Worm (Caenorhabditis elegans) whole organism, young adult: Measurements from ENCODE around the gene R09H3.3.
"Not testable (repeated sequence)": the region's sequence is repeated elsewhere in the genome, so short reads cannot be mapped to it uniquely, and the experiment has no call there.

Source experiments
- B0019.2 ChIP-seq: fragments of 200-800 bp; sonication (Bioruptor generic); conservative IDR thresholded peaks from 2 replicates; pipeline ENCODE4 v1.3.6; 2022; ENCODE audit warnings: missing genetic modification reagents, missing genetic modification characterization, missing compliant biosample characterization
- B0261.1 ChIP-seq: sonication (generic microtip); optimal IDR thresholded peaks from 2 replicates; lab custom pipeline; 2016; ENCODE audit warnings: mild to moderate bottlenecking, missing genetic modification characterization, moderate library complexity, missing compliant biosample characterization
- B0336.3 ChIP-seq: fragments of 200-800 bp; sonication (Bioruptor generic); IDR thresholded peaks from 2 replicates; pipeline ENCODE4 v1.3.6; 2022; ENCODE audit warnings: missing genetic modification characterization, missing compliant biosample characterization
- D2030.7 ChIP-seq: fragments of 200-800 bp; sonication (Bioruptor generic); IDR thresholded peaks from 2 replicates; pipeline ENCODE4 v1.3.6; 2022; ENCODE audit warnings: missing genetic modification reagents, missing genetic modification characterization, missing compliant biosample characterization
- F10E7.11 ChIP-seq: sonication (generic microtip); optimal IDR thresholded peaks from 2 replicates; lab custom pipeline; 2017; ENCODE audit warnings: mild to moderate bottlenecking, missing genetic modification characterization, moderate library complexity, missing compliant biosample characterization
- F23B12.7 ChIP-seq: sonication (generic microtip); optimal IDR thresholded peaks from 2 replicates; lab custom pipeline; 2017; ENCODE audit warnings: missing genetic modification characterization, mild to moderate bottlenecking, missing compliant biosample characterization, antibody characterized with exemption, moderate library complexity; ENCODE audit not compliant: insufficient read depth
- F39B2.1 ChIP-seq: fragments of 200-800 bp; sonication (Bioruptor generic); IDR thresholded peaks from 2 replicates; pipeline ENCODE4 v1.3.6; 2022; ENCODE audit warnings: missing genetic modification reagents, missing genetic modification characterization, missing compliant biosample characterization
- T26A5.8 ChIP-seq: sonication (generic microtip); optimal IDR thresholded peaks from 2 replicates; lab custom pipeline; 2016; ENCODE audit warnings: missing genetic modification characterization, missing compliant biosample characterization
- akir-1 ChIP-seq: fragments of 200-800 bp; sonication (Bioruptor generic); optimal IDR thresholded peaks from 2 replicates; lab custom pipeline; 2018; ENCODE audit warnings: mild to moderate bottlenecking, missing genetic modification characterization, moderate library complexity, missing compliant biosample characterization
- ama-1 ChIP-seq, 3 experiments: fragments of 150-350 bp in 1 of 3; sonication (generic microtip) in 2 of 3; optimal IDR thresholded peaks; 2 replicates each; lab custom pipeline; 2014 to 2018; ENCODE audit warnings: missing biosample characterization in 2 of 3, missing genetic modification characterization in 2 of 3, missing genetic modification reagents in 2 of 3
- athp-1 ChIP-seq: sonication (generic microtip); optimal IDR thresholded peaks from 2 replicates; lab custom pipeline; 2017; ENCODE audit warnings: mild to moderate bottlenecking, missing genetic modification characterization, missing compliant biosample characterization
- ceh-40 ChIP-seq: fragments of 200-800 bp; sonication (Bioruptor generic); IDR thresholded peaks from 2 replicates; pipeline ENCODE4 v1.3.6; 2022; ENCODE audit warnings: missing genetic modification characterization, missing compliant biosample characterization
- ceh-91 ChIP-seq: fragments of 200-800 bp; sonication (Bioruptor generic); IDR thresholded peaks from 2 replicates; pipeline ENCODE4 v1.3.6; 2022; ENCODE audit warnings: missing genetic modification reagents, missing genetic modification characterization, missing compliant biosample characterization
- die-1 ChIP-seq: sonication (generic microtip); optimal IDR thresholded peaks from 2 replicates; lab custom pipeline; 2016; ENCODE audit warnings: missing genotype, mild to moderate bottlenecking, missing genetic modification characterization, missing compliant biosample characterization
- dox-1 ChIP-seq: fragments of 200-800 bp; sonication (Bioruptor generic); IDR thresholded peaks from 2 replicates; pipeline ENCODE4 v1.3.6; 2022; ENCODE audit warnings: missing genetic modification reagents, missing genetic modification characterization, missing compliant biosample characterization
- efl-1 ChIP-seq: fragments of 150-350 bp; optimal IDR thresholded peaks from 2 replicates; lab custom pipeline; 2014; ENCODE audit warnings: missing biosample characterization, missing genetic modification reagents, missing genetic modification characterization
- egl-18 ChIP-seq: fragments of 200-800 bp; sonication (Bioruptor generic); IDR thresholded peaks from 2 replicates; pipeline ENCODE4 v1.3.6; 2022; ENCODE audit warnings: missing genetic modification reagents, missing genetic modification characterization, missing compliant biosample characterization
- egl-44 ChIP-seq: fragments of 200-800 bp; sonication (Bioruptor generic); IDR thresholded peaks from 2 replicates; pipeline ENCODE4 v1.3.6; 2022; ENCODE audit warnings: missing genetic modification reagents, missing genetic modification characterization, missing compliant biosample characterization
- him-1 ChIP-seq: sonication (generic microtip); optimal IDR thresholded peaks from 2 replicates; lab custom pipeline; 2016; ENCODE audit warnings: missing genotype, missing genetic modification reagents, missing genetic modification characterization, missing compliant biosample characterization
- hlh-26 ChIP-seq: fragments of 200-800 bp; sonication (Bioruptor generic); conservative IDR thresholded peaks from 2 replicates; pipeline ENCODE4 v1.3.6; 2022; ENCODE audit warnings: missing genetic modification reagents, missing genetic modification characterization, missing compliant biosample characterization
- lag-1 ChIP-seq: fragments of 200-800 bp; sonication (Bioruptor generic); IDR thresholded peaks from 2 replicates; pipeline ENCODE4 v1.3.6; 2022; ENCODE audit warnings: missing genetic modification reagents, missing genetic modification characterization, missing compliant biosample characterization
- lin-26 ChIP-seq: fragments of 200-800 bp; sonication (Bioruptor generic); IDR thresholded peaks from 2 replicates; pipeline ENCODE4 v1.3.6; 2022; ENCODE audit warnings: missing genetic modification reagents, missing genetic modification characterization, missing compliant biosample characterization
- lin-40 ChIP-seq: sonication (generic microtip); optimal IDR thresholded peaks from 2 replicates; lab custom pipeline; 2016; ENCODE audit warnings: missing genetic modification characterization, mild to moderate bottlenecking, missing compliant biosample characterization, missing genotype, missing genetic modification reagents
- lsy-27 ChIP-seq: sonication (generic microtip); optimal IDR thresholded peaks from 2 replicates; lab custom pipeline; 2017; ENCODE audit warnings: missing genetic modification characterization, mild to moderate bottlenecking, missing compliant biosample characterization, antibody characterized with exemption, missing genotype, borderline replicate concordance; ENCODE audit not compliant: insufficient read depth
- madf-8 ChIP-seq: fragments of 200-800 bp; sonication (Bioruptor generic); conservative IDR thresholded peaks from 2 replicates; pipeline ENCODE4 v1.3.6; 2022; ENCODE audit warnings: missing genetic modification reagents, missing genetic modification characterization, missing compliant biosample characterization
- repo-1 ChIP-seq: sonication (generic microtip); optimal IDR thresholded peaks from 2 replicates; lab custom pipeline; 2017; ENCODE audit warnings: mild to moderate bottlenecking, missing genetic modification characterization, missing compliant biosample characterization
- rpc-1 ChIP-seq, 2 experiments: fragments of 150-350 bp in 1 of 2; sonication (generic microtip) in 1 of 2; optimal IDR thresholded peaks; 2 replicates each; lab custom pipeline; 2014 to 2018; ENCODE audit warnings: missing biosample characterization in 1 of 2, missing genetic modification characterization in 1 of 2, missing genetic modification reagents in 1 of 2, missing genotype in 1 of 2
- snpc-1.3 ChIP-seq: sonication (generic microtip); optimal IDR thresholded peaks from 2 replicates; lab custom pipeline; 2017; ENCODE audit warnings: missing genetic modification characterization, mild to moderate bottlenecking, missing compliant biosample characterization, antibody characterized with exemption, moderate library complexity, missing genotype, missing genetic modification reagents; ENCODE audit not compliant: insufficient read depth
- snpc-3.4 ChIP-seq: sonication (generic microtip); optimal IDR thresholded peaks from 2 replicates; lab custom pipeline; 2017; ENCODE audit warnings: missing genetic modification characterization, mild to moderate bottlenecking, missing compliant biosample characterization, antibody characterized with exemption, moderate library complexity, missing genotype, missing genetic modification reagents
- snpc-4 ChIP-seq, 5 experiments: fragments of 150-350 bp in 1 of 5; sonication (generic microtip) in 4 of 5; optimal IDR thresholded peaks; 2 replicates each; lab custom pipeline; 2014 to 2018; ENCODE audit warnings: missing genetic modification characterization in 5 of 5, missing biosample characterization in 3 of 5, antibody characterized with exemption in 2 of 5, mild to moderate bottlenecking in 2 of 5, missing compliant biosample characterization in 2 of 5, missing genotype in 2 of 5, moderate library complexity in 2 of 5, missing genetic modification reagents in 1 of 5
- tbp1 ChIP-seq: fragments of 200-800 bp; sonication (Bioruptor generic); optimal IDR thresholded peaks from 2 replicates; lab custom pipeline; 2018; ENCODE audit warnings: mild to moderate bottlenecking, missing genetic modification characterization, missing compliant biosample characterization
- tlf-1 ChIP-seq: fragments of 200-800 bp; sonication (Bioruptor generic); optimal IDR thresholded peaks from 2 replicates; lab custom pipeline; 2018; ENCODE audit warnings: mild to moderate bottlenecking, missing genetic modification characterization, missing compliant biosample characterization
- ztf-18 ChIP-seq: sonication (generic microtip); optimal IDR thresholded peaks from 2 replicates; lab custom pipeline; 2016; ENCODE audit warnings: missing genotype, mild to moderate bottlenecking, missing genetic modification characterization, missing compliant biosample characterization
- ztf-25 ChIP-seq: fragments of 200-800 bp; sonication (Bioruptor generic); IDR thresholded peaks from 2 replicates; pipeline ENCODE4 v1.3.6; 2022; ENCODE audit warnings: missing genetic modification reagents, missing genetic modification characterization, missing compliant biosample characterization
- ztf-3 ChIP-seq: fragments of 200-800 bp; sonication (Bioruptor generic); optimal IDR thresholded peaks from 2 replicates; lab custom pipeline; 2018; ENCODE audit warnings: mild to moderate bottlenecking, missing genetic modification characterization, missing compliant biosample characterization

The R09H3.3 gene

ce11 chrX:1675879-1676278, 7.2 kb upstream of the R09H3.3 start:
- TF ChIP-seq F39B2.1 (GFP tag; lab: Robert Waterston, UW): no peak

- TF ChIP-seq ztf-25 (GFP tag; lab: Robert Waterston, UW): 0 out of 2 replicates have a peak, but pooled peaks have one; percentile 49
- TF ChIP-seq B0261.1 (tag; lab: Kevin White, UChicago): peak; percentile 56
- peak; percentile 70 for TF ChIP-seq him-1 (tag; lab: Kevin White, UChicago)
- peak; percentile 15 for TF ChIP-seq snpc-4 (GFP tag; optimal IDR thresholded peaks at IDR 0.05; lab: Kevin White, UChicago)
- not testable (repeated sequence) for TF ChIP-seq snpc-4 (tag; optimal IDR thresholded peaks at IDR 0.05; lab: Kevin White, UChicago)
- peak; percentile 8 for TF ChIP-seq ztf-18 (tag; lab: Kevin White, UChicago)
- peak; percentile 76 for TF ChIP-seq D2030.7
- peak; percentile 11 for TF ChIP-seq snpc-1.3 (tag; lab: Kevin White, UChicago)
- TF ChIP-seq tbp1 (GFP tag; lab: Kevin White, UChicago): peak; percentile 77
- TF ChIP-seq rpc-1 (optimal IDR thresholded peaks at IDR 0.05; lab: Kevin White, UChicago): peak; percentile 51
- peak; percentile 80 for TF ChIP-seq rpc-1 (tag; optimal IDR thresholded peaks at IDR 0.05; lab: Kevin White, UChicago)
- TF ChIP-seq snpc-3.4 (tag; lab: Kevin White, UChicago): peak; percentile 26
- TF ChIP-seq egl-18 (GFP tag; lab: Robert Waterston, UW): 0 out of 2 replicates have a peak, but pooled peaks have one; percentile 49
- peak; percentile 67; the same call in 1 of the 2 replicates for TF ChIP-seq lin-26 (GFP tag; lab: Robert Waterston, UW)
- peak; percentile 45 for TF ChIP-seq die-1 (tag; lab: Kevin White, UChicago)
- TF ChIP-seq dox-1 (GFP tag; lab: Robert Waterston, UW): peak; percentile 53
- peak; percentile 58; the same call in 1 of the 2 replicates for TF ChIP-seq egl-44 (GFP tag; lab: Robert Waterston, UW)
- 0 out of 2 replicates have a peak, but pooled peaks have one; percentile 22 for TF ChIP-seq ceh-91 (GFP tag; lab: Robert Waterston, UW)
These were observed 6.5 kb upstream of the R09H3.3 start for ce11 chrX:1675147-1675546.

- TF ChIP-seq ceh-40 (GFP tag; lab: Robert Waterston, UW) (no peak), snpc-1.3 (tag; lab: Kevin White, UChicago) (no peak), ztf-3 (GFP tag; lab: Kevin White, UChicago) (no peak), lin-40 (no peak), tlf-1 (GFP tag; lab: Kevin White, UChicago) (no peak), repo-1 (no peak), madf-8 (GFP tag; lab: Robert Waterston, UW) (no peak), lsy-27 (no peak), hlh-26 (no peak), F23B12.7 (tag; lab: Kevin White, UChicago) (no peak), F10E7.11 (tag; lab: Kevin White, UChicago) (no peak), lag-1 (GFP tag; lab: Robert Waterston, UW) (no peak), T26A5.8 (tag; lab: Kevin White, UChicago) (no peak), akir-1 (GFP tag; lab: Kevin White, UChicago) (no peak), ama-1 (optimal IDR thresholded peaks at IDR 0.05; lab: Kevin White, UChicago) (no peak), ama-1 (GFP tag; optimal IDR thresholded peaks at IDR 0.05; lab: Kevin White, UChicago) (no peak), efl-1 (GFP tag; lab: Kevin White, UChicago) (no peak), athp-1 (tag; lab: Kevin White, UChicago) (no peak), B0336.3 (no peak), B0019.2 (GFP tag; lab: Robert Waterston, UW) (no peak)
These were observed 5.4 kb upstream of the R09H3.3 start, which contains the start of gene tbx-31 for ce11 chrX:1674056-1674455. Gene tbx-31, minus strand, starts transcription at chrX:1674156.
